Worm (Caenorhabditis elegans) whole organism, L2 larva: ENCODE results near the gene lin-37.

Experiments
- C34F6.9 ChIP-seq: fragments of 150-350 bp; optimal IDR thresholded peaks from 2 replicates; lab custom pipeline; 2014; ENCODE audit warnings: missing biosample characterization, missing genetic modification characterization
- ama-1 ChIP-seq: fragments of 150-350 bp; optimal IDR thresholded peaks from 2 replicates; lab custom pipeline; 2018; ENCODE audit warnings: inconsistent platforms
- blmp-1 ChIP-seq: sonication (generic microtip); optimal IDR thresholded peaks from 2 replicates; lab custom pipeline; 2017; ENCODE audit warnings: missing genetic modification characterization, mild to moderate bottlenecking, missing compliant biosample characterization, antibody characterized with exemption, moderate library complexity; ENCODE audit not compliant: insufficient read depth
- elt-1 ChIP-seq: fragments of 150-350 bp; optimal IDR thresholded peaks from 2 replicates; lab custom pipeline; 2014; ENCODE audit warnings: missing biosample characterization, missing genetic modification characterization
- lsy-2 ChIP-seq, 2 experiments: fragments of 150-350 bp in 1 of 2; sonication (generic microtip) in 1 of 2; optimal IDR thresholded peaks; 2 replicates each; lab custom pipeline; 2014 to 2017; ENCODE audit warnings: missing biosample characterization in 2 of 2, missing genetic modification characterization in 2 of 2
- mdl-1 ChIP-seq, 2 experiments: fragments of 150-350 bp in 1 of 2; sonication (generic microtip) in 1 of 2; optimal IDR thresholded peaks; 2 replicates each; lab custom pipeline; 2017; ENCODE audit warnings: missing biosample characterization in 2 of 2, missing genetic modification characterization in 2 of 2
- nhr-12 ChIP-seq: fragments of 150-350 bp; optimal IDR thresholded peaks from 2 replicates; lab custom pipeline; 2014; ENCODE audit warnings: missing biosample characterization, missing genetic modification characterization
- nhr-237 ChIP-seq: fragments of 150-350 bp; optimal IDR thresholded peaks from 2 replicates; lab custom pipeline; 2014; ENCODE audit warnings: missing biosample characterization, missing genetic modification characterization
- nhr-25 ChIP-seq: fragments of 150-350 bp; sonication (generic microtip); optimal IDR thresholded peaks from 3 replicates; lab custom pipeline; 2014; ENCODE audit warnings: missing biosample characterization, missing genetic modification characterization
- snpc-4 ChIP-seq: fragments of 150-350 bp; optimal IDR thresholded peaks from 2 replicates; lab custom pipeline; 2014; ENCODE audit warnings: missing biosample characterization, missing genetic modification characterization
- unc-62 ChIP-seq: fragments of 150-350 bp; optimal IDR thresholded peaks from 2 replicates; lab custom pipeline; 2014; ENCODE audit warnings: missing biosample characterization, missing genetic modification reagents, missing genetic modification characterization
- zag-1 ChIP-seq: fragments of 150-350 bp; optimal IDR thresholded peaks from 2 replicates; lab custom pipeline; 2014; ENCODE audit warnings: missing biosample characterization, missing genetic modification characterization

DNA sequence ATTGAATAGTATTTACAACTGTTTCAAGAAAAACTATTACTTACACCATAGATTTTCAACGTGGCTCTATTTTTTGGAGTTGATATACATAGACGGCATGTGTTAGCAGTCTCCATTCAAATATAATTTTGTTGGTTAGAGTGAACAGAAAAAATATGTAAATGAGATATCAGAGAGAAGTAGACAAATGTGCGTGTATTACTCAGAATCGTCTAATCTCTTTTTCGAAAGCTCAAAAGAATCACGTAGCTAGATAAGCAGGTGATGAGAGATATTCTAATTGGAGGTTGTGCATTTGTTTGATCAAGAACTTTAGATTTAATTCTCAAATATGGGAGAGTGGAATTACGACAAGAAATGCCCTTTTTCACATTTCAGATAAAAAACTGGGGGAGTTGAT is 18.2 kb upstream of the lin-37 start, which contains the start of gene ZK418.10:
- TF ChIP-seq unc-62 (no peak), nhr-25 (tag; lab: Kevin White, UChicago) (no peak), snpc-4 (tag; lab: Kevin White, UChicago) (no peak), elt-1 (tag; lab: Kevin White, UChicago) (no peak), zag-1 (tag; lab: Kevin White, UChicago) (no peak), nhr-237 (tag; lab: Kevin White, UChicago) (no peak), C34F6.9 (tag; lab: Kevin White, UChicago) (peak; percentile 33), ama-1 (lab: Kevin White, UChicago) (no peak), lsy-2 (tag; optimal IDR thresholded peaks at IDR 0.05; lab: Kevin White, UChicago) (peak in 1 of 2 experiments; percentile 16), blmp-1 (tag; lab: Kevin White, UChicago) (no peak), nhr-12 (tag; lab: Kevin White, UChicago) (no peak), mdl-1 (tag; optimal IDR thresholded peaks at IDR 0.05; lab: Kevin White, UChicago) (no peak)
